Fruit fly (Drosophila melanogaster): ENCODE measurements around the gene CG45428.

The CG45428 gene

dm6 chr3L:22860487-22860886, 23.6 kb upstream of the CG45428 start, which contains the start of gene CG13239:
Gene CG13239 (plus strand): TSS chr3L:22860787.
- no peak for TF ChIP-seq noc (tag; optimal IDR thresholded peaks at IDR 0.05)

dm6 chr3L:22856009-22856477, 19.2 kb upstream of the CG45428 start, which contains the start of gene CG32459:
Gene CG32459 (minus strand): TSS chr3L:22856059.
- TF ChIP-seq noc (tag; optimal IDR thresholded peaks at IDR 0.05), result no peak

dm6 chr3L:22853412-22853811, 16.5 kb upstream of the CG45428 start, which contains the start of gene CG32462:
Gene CG32462 (minus strand): TSS chr3L:22853512.
- TF ChIP-seq noc (tag; optimal IDR thresholded peaks at IDR 0.05), result no peak

DNA sequence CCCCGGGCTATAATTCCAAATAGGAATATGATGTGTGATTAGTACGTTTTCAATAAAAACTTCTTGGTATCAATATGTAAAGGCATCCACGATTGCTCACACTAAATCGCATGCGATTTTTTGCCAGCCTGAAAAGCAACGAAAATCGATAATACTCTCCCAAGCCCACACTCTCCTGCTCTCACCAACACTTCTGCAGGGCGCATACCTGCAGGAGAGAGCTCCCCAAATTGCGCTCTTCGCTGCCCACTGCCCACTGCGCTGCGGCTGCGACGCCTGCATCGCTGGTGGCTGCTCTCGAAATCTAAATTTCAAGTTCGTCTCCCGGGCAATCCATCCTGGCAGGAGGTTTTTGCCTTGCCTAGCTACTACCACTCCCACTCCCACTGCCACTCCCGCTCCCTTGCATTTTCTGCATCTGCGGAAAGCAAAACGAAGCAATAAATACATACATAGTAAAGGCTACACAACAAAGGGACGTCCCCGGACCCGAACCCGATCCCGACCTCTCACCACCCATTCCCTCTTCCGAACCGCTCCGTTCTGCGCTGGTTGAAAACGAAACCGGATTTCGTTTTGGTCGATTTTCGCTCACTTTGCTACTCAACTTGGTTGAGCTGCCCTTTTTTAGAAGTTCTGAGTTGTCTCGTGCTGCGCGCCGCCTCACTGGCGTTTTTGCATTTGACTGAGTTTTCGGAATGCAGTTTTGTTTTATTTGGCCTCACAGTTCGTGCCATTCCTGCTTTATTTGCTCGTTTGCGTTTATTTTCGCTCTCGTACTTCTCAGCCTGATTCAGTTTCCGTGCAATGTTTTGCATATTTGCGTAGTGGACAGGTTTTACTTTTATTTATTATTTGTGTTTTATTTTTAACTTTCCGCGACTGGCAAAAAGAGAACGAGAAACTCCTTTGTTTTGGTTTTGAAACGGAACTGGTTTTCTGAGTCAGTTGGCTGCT, 14.6 kb upstream of the CG45428 start:
- TF ChIP-seq noc (tag; optimal IDR thresholded peaks at IDR 0.05), result no peak

DNA sequence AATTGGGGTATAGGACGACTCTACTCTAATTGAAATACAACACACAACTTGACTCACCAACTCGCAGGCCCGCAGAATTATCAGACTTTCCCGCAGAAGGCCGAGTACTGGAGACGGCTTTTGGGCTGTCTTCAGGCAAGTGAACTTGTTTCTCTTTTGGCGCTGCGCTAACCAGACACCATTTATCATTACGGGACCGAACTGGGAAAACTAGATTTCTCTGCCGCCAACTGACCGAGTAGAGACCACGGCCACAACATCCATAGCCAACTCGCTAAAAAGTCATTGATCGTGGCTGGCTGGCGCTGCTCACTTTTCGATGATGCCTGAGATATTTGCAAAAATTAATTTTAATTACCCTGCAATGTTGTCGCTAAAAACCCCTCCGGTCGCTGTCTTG, 12.1 kb upstream of the CG45428 start:
- TF ChIP-seq noc (tag; optimal IDR thresholded peaks at IDR 0.05), result no peak

DNA sequence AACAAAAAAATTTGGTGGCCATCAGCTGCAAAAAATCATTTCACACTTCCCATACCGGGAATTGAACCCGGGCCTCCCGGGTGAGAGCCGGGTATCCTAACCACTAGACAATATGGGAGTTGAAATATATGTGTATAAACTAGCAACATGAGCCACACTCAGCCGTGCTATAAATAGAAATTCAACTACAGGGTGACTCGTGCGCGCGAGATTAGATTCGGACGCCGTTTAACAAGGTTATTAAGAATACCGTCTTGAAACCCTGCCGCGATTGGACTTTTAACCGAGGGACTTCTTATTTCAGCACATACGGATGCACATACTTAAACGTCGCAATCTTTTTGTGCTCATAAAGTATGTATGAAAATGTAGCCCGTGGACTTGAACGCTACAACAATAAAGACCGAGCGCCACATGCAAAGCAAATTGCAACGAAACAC, 10.8 kb upstream of the CG45428 start:
- TF ChIP-seq noc (tag; optimal IDR thresholded peaks at IDR 0.05), result no peak

dm6 chr3L:22843094-22843493, 6.2 kb upstream of the CG45428 start:
- no peak for TF ChIP-seq noc (tag; optimal IDR thresholded peaks at IDR 0.05)

DNA sequence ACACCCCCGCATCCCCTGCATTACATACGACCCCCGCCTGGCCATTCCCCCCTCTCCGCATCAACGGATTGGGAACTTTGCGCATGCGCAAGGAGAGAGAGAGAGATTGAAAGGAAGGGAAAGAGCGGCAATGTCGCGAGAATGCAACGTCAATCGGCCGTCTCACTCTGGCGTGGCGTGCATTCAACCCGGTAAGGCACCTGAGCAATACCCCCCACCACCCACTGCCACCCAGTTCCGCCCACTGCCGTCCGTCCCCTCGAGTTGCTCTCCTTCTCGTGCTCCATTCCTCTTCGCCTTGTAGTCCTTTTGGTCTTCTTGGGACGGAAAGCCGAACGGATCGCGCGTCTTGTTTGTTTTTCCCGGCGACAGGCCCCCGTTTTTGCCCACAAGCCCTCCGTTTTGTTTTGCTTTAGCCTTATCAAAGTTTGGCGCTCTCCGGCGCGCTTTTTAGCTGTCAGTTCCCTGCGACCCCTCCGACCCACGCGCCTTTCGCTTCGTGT, 2.9 kb upstream of the CG45428 start:
- TF ChIP-seq noc (tag; optimal IDR thresholded peaks at IDR 0.05), result no peak

dm6 chr3L:22839243-22839642, 2.4 kb upstream of the CG45428 start:
- no peak for TF ChIP-seq noc (tag; optimal IDR thresholded peaks at IDR 0.05)

- TF ChIP-seq noc (tag; optimal IDR thresholded peaks at IDR 0.05), result peak; percentile 74
Observed at dm6 chr3L:22837651-22838614, 1.1 kb upstream of the CG45428 start.

- TF ChIP-seq noc (tag; optimal IDR thresholded peaks at IDR 0.05), result peak; percentile 56
Observed at dm6 chr3L:22835144-22835964, 1.5 kb downstream of the CG45428 start, which contains the start of gene jim. Gene jim (minus strand): TSS chr3L:22835194.

- TF ChIP-seq noc (tag; optimal IDR thresholded peaks at IDR 0.05), result no peak
Observed at dm6 chr3L:22830132-22830697, 6.7 kb downstream of the CG45428 start.

DNA sequence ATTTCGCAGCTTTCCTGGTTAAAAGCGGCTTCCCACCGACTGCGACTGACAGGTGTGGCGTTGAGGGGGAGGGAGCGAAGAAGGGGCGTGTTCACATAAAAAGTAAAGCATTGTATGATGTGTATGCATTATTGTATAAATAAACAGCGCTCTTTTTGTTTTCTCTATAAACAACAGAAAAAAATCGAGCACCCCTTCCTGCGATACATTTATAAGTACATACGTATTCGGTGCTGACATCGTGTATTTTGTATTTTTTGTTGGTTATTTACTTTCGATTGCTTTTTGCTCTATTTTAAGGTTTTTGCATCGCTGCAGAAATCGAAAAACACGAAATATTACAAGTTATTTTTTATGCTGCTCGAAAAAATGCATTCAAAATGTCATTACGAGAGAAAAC, 10.6 kb downstream of the CG45428 start:
- TF ChIP-seq noc (tag; optimal IDR thresholded peaks at IDR 0.05), result no peak

DNA sequence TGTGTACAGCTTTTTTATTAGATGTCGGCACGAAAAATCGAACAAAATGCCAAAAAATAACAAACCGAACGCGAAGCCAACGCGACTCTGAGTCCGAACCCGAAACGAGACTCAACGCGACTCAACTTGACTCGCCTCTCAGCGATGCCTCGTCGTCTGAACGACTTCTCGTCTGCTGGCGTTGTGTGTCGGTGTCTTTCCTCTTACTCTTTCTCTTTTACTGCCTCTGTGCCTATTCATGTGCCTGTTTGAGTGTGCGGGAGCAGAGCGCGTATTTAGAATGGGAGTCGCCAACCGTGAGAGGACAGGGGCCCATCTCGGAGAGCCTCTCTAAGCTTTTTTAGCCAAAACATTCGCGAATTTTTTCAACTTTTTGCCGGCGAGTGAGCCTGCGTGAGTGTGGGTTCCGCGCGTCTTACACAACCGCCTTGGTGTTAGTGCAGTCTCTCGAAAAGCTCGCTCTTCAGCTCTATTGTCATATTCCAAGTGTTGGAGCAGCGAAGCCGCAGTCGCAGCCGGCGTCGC, 12.1 kb downstream of the CG45428 start:
- peak; percentile 49 for TF ChIP-seq noc (tag; optimal IDR thresholded peaks at IDR 0.05)

All from whole organism, larva.